Worm (Caenorhabditis elegans) whole organism, late embryonic: ENCODE data around the gene C46F11.4.

Experiments used
- ceh-48 ChIP-seq: sonication (generic microtip); optimal IDR thresholded peaks from 2 replicates; lab custom pipeline; 2016; ENCODE audit warnings: missing genetic modification characterization, inconsistent platforms, missing compliant biosample characterization
- eyg-1 ChIP-seq: sonication (generic microtip); optimal IDR thresholded peaks from 2 replicates; lab custom pipeline; 2016; ENCODE audit warnings: missing genotype, missing genetic modification characterization, missing compliant biosample characterization
- npax-4 ChIP-seq: sonication (generic microtip); optimal IDR thresholded peaks from 2 replicates; lab custom pipeline; 2016; ENCODE audit warnings: missing genetic modification characterization, missing compliant biosample characterization
- pax-1 ChIP-seq: fragments of 150-350 bp; optimal IDR thresholded peaks from 2 replicates; lab custom pipeline; 2014; ENCODE audit warnings: missing biosample characterization, missing genetic modification characterization
- unc-86 ChIP-seq: sonication (generic microtip); optimal IDR thresholded peaks from 2 replicates; lab custom pipeline; 2016; ENCODE audit warnings: missing genetic modification characterization, missing compliant biosample characterization

DNA sequence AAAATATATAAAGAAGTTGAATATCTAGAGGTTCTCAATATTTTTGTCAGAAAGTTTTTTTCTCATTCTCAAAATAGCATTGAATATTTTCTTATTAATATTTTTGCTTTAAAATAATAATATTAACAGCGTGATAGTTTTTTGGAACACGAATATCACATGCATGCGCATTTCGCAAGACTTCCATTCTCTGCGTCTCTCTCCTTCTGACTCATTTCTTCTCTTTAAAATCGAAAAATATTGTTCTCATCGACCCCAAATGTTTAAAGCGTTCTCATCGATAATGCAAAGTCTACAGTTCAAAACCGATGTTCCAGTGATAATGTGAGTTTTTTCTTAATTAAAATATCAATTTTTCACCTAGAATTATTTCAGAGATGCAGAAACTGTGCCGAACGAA lies 39.3 kb upstream of the C46F11.4 start, which contains the start of gene C14B1.3:
- TF ChIP-seq ceh-48 (tag; lab: Kevin White, UChicago) (no peak), unc-86 (no peak), eyg-1 (tag; lab: Kevin White, UChicago) (no peak), npax-4 (tag; lab: Kevin White, UChicago) (no peak), pax-1 (tag; lab: Kevin White, UChicago) (no peak)
